Fruit fly (Drosophila melanogaster) whole organism, adult: ENCODE data around the gene GlnRS.
A peak's percentile ranks its signal among the peaks of the same experiment; 100 is the strongest.

ENCODE experiments used
- CG11617 ChIP-seq: fragments of 200-800 bp; sonication (Bioruptor generic); optimal IDR thresholded peaks from 2 replicates; lab custom pipeline; 2017; ENCODE audit warnings: mild to moderate bottlenecking, missing biosample characterization, missing genetic modification reagents, missing genetic modification characterization
- CG14711 ChIP-seq: fragments of 200-800 bp; sonication (Bioruptor generic); optimal IDR thresholded peaks from 2 replicates; lab custom pipeline; 2018; ENCODE audit warnings: missing biosample characterization, mild to moderate bottlenecking, missing genetic modification characterization, moderate library complexity
- CG1620 ChIP-seq: fragments of 200-800 bp; sonication (Bioruptor generic); optimal IDR thresholded peaks from 2 replicates; lab custom pipeline; 2016; ENCODE audit warnings: missing biosample characterization, missing genetic modification characterization
- CG33017 ChIP-seq: fragments of 200-800 bp; sonication (Bioruptor generic); optimal IDR thresholded peaks from 2 replicates; lab custom pipeline; 2018; ENCODE audit warnings: missing biosample characterization, mild to moderate bottlenecking, missing genetic modification characterization, moderate library complexity
- Hr96 ChIP-seq: fragments of 200-800 bp; sonication (Bioruptor generic); optimal IDR thresholded peaks from 2 replicates; lab custom pipeline; 2016; ENCODE audit warnings: missing biosample characterization, missing genetic modification characterization
- bab1 ChIP-seq: fragments of 200-800 bp; sonication (Bioruptor generic); optimal IDR thresholded peaks from 3 replicates; lab custom pipeline; 2019; ENCODE audit warnings: missing biosample characterization, mild to moderate bottlenecking, missing genetic modification characterization, moderate library complexity
- kay ChIP-seq: fragments of 200-800 bp; sonication (Bioruptor generic); peaks from one replicate; lab custom pipeline; 2016; ENCODE audit warnings: missing biosample characterization, missing genetic modification characterization, borderline replicate concordance
- toe ChIP-seq: fragments of 200-800 bp; sonication (Bioruptor generic); optimal IDR thresholded peaks from 2 replicates; lab custom pipeline; 2016; ENCODE audit warnings: missing biosample characterization, missing genetic modification characterization

DNA sequence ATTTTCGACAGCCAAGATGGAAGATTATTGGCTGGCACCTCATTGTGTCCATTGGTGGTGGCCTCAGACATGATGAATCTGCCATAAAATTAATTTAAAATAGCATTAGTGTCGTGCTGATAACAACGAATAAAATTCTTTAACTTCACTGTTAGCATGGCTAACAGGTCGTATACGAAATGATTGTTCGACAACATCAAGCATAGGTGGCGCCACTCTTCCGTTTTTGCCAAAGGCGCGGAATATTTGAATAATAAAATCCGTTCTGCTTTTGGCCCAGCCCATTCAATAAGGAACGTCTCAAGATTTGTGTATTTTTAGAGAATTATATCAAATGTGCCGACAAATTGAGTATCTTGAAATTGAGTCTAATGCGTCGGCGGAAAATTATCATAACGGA, 47.1 kb upstream of the GlnRS start:
- TF ChIP-seq Hr96 (GFP tag; lab: Kevin White, UChicago) = no peak
- TF ChIP-seq CG1620 = no peak
- no peak for TF ChIP-seq CG14711 (tag; lab: Kevin White, UChicago)
- no peak for TF ChIP-seq bab1
- TF ChIP-seq CG11617 (GFP tag; lab: Kevin White, UChicago) = no peak
- peak; percentile 26 for TF ChIP-seq toe (GFP tag; lab: Kevin White, UChicago)
- no peak for TF ChIP-seq CG33017 (tag; lab: Kevin White, UChicago)
- TF ChIP-seq kay (GFP tag; lab: Kevin White, UChicago) = no peak
